Fruit fly (Drosophila melanogaster) whole organism: ENCODE results near the gene Jhbp7.

Experiments
- Dll ChIP-seq: fragments of >200 bp; optimal IDR thresholded peaks from 2 replicates; lab custom pipeline; 2017
- EcR ChIP-seq, 2 experiments: fragments of >200 bp; optimal IDR thresholded peaks; 2 replicates each; lab custom pipeline; 2017; ENCODE audit warnings: missing biosample characterization in 2 of 2, missing genetic modification characterization in 2 of 2, missing genetic modification reagents in 2 of 2
- pan ChIP-seq: fragments of >200 bp; optimal IDR thresholded peaks from 2 replicates; lab custom pipeline; 2017
- psq ChIP-seq: fragments of >200 bp; optimal IDR thresholded peaks from 2 replicates; lab custom pipeline; 2017

dm6 chr3R:25236121-25236520 is 1.3 kb upstream of the Jhbp7 start:
- no peak for TF ChIP-seq EcR (GFP tag; optimal IDR thresholded peaks at IDR 0.05; lab: Kevin White, UChicago)
- no peak for TF ChIP-seq pan (lab: Kevin White, UChicago)
- no peak for TF ChIP-seq psq (lab: Kevin White, UChicago)
- TF ChIP-seq Dll (lab: Kevin White, UChicago) = no peak
